Worm (Caenorhabditis elegans) whole organism, young adult: Measurements from ENCODE around the gene srh-216.

Experiments
- F37B4.10 ChIP-seq: fragments of 200-800 bp; sonication (Bioruptor generic); IDR thresholded peaks from 2 replicates; pipeline ENCODE4 v1.3.6; 2022; ENCODE audit warnings: missing genetic modification characterization, missing compliant biosample characterization
- Y53F4B.3 ChIP-seq: fragments of 200-800 bp; sonication (Bioruptor generic); IDR thresholded peaks from 2 replicates; pipeline ENCODE4 v1.3.6; 2022; ENCODE audit warnings: missing genetic modification reagents, missing genetic modification characterization, missing compliant biosample characterization
- ccch-3 ChIP-seq: fragments of 200-800 bp; sonication (Bioruptor generic); optimal IDR thresholded peaks from 2 replicates; lab custom pipeline; 2018; ENCODE audit warnings: mild to moderate bottlenecking, missing genetic modification characterization, missing compliant biosample characterization
- ceh-100 ChIP-seq: fragments of 200-800 bp; sonication (Bioruptor generic); IDR thresholded peaks from 2 replicates; pipeline ENCODE4 v1.3.6; 2022; ENCODE audit warnings: missing genetic modification reagents, missing genetic modification characterization, missing compliant biosample characterization
- lin-54 ChIP-seq: fragments of 200-800 bp; sonication (Bioruptor generic); optimal IDR thresholded peaks from 2 replicates; lab custom pipeline; 2018; ENCODE audit warnings: mild to moderate bottlenecking, missing genetic modification characterization, missing compliant biosample characterization
- mel-28 ChIP-seq: sonication (generic microtip); optimal IDR thresholded peaks from 2 replicates; lab custom pipeline; 2016; ENCODE audit warnings: borderline replicate concordance, mild to moderate bottlenecking, missing genetic modification characterization, missing compliant biosample characterization
- mxl-1 ChIP-seq: sonication (generic microtip); optimal IDR thresholded peaks from 2 replicates; lab custom pipeline; 2016; ENCODE audit warnings: missing genetic modification characterization, missing compliant biosample characterization
- pbrm-1 ChIP-seq: fragments of 200-800 bp; sonication (Bioruptor generic); IDR thresholded peaks from 2 replicates; pipeline ENCODE4 v1.3.6; 2022; ENCODE audit warnings: missing genetic modification reagents, missing genetic modification characterization, missing compliant biosample characterization
- snpc-4 ChIP-seq, 5 experiments: fragments of 150-350 bp in 1 of 5; sonication (generic microtip) in 4 of 5; optimal IDR thresholded peaks; 2 replicates each; lab custom pipeline; 2014 to 2018; ENCODE audit warnings: missing genetic modification characterization in 5 of 5, missing biosample characterization in 3 of 5, antibody characterized with exemption in 2 of 5, mild to moderate bottlenecking in 2 of 5, missing compliant biosample characterization in 2 of 5, missing genotype in 2 of 5, moderate library complexity in 2 of 5, missing genetic modification reagents in 1 of 5

ce11 chrV:16836100-16836499 is 8.7 kb upstream of the srh-216 start:
- no peak for TF ChIP-seq mxl-1 (tag; lab: Kevin White, UChicago)
- no peak for TF ChIP-seq mel-28
- no peak for TF ChIP-seq ccch-3
- TF ChIP-seq ceh-100 (GFP tag; lab: Robert Waterston, UW): no peak
- no peak for TF ChIP-seq pbrm-1 (GFP tag; lab: Robert Waterston, UW)
- TF ChIP-seq lin-54 (GFP tag; lab: Kevin White, UChicago): no peak
- TF ChIP-seq snpc-4 (GFP tag; optimal IDR thresholded peaks at IDR 0.05; lab: Kevin White, UChicago): no peak
- no peak for TF ChIP-seq snpc-4 (tag; optimal IDR thresholded peaks at IDR 0.05; lab: Kevin White, UChicago)
- no peak for TF ChIP-seq F37B4.10 (GFP tag; lab: Robert Waterston, UW)
- no peak for TF ChIP-seq Y53F4B.3 (GFP tag; lab: Robert Waterston, UW)
